Fruit fly (Drosophila melanogaster) whole organism, embryonic: Measurements from ENCODE around the gene I-2.
A peak's percentile ranks its signal among the peaks of the same experiment; 100 is the strongest.

Experiments
- CG10543 ChIP-seq: fragments of 200-800 bp; sonication (Bioruptor generic); optimal IDR thresholded peaks from 3 replicates; lab custom pipeline; 2017; ENCODE audit warnings: missing biosample characterization, mild to moderate bottlenecking, missing genetic modification characterization, moderate library complexity
- CG10959 ChIP-seq: fragments of 200-800 bp; sonication (Bioruptor generic); IDR thresholded peaks from 2 replicates; pipeline ENCODE4 v1.3.6; 2022; ENCODE audit warnings: missing biosample characterization, missing genetic modification characterization
- CG11247 ChIP-seq: fragments of 200-800 bp; sonication (Bioruptor generic); IDR thresholded peaks from 2 replicates; pipeline ENCODE4 v1.3.6; 2022; ENCODE audit warnings: missing biosample characterization, missing genetic modification characterization
- CG12769 ChIP-seq: fragments of 200-800 bp; sonication (Bioruptor generic); optimal IDR thresholded peaks from 2 replicates; lab custom pipeline; 2019; ENCODE audit warnings: missing biosample characterization, mild to moderate bottlenecking, missing genetic modification characterization, moderate library complexity
- CG17568 ChIP-seq: fragments of 200-800 bp; sonication (Bioruptor generic); optimal IDR thresholded peaks from 2 replicates; lab custom pipeline; 2018; ENCODE audit warnings: missing biosample characterization, mild to moderate bottlenecking, missing genetic modification characterization, moderate library complexity
- CG2199 ChIP-seq: fragments of 200-800 bp; sonication (Bioruptor generic); IDR thresholded peaks from 3 replicates; pipeline ENCODE4 v1.3.6; 2022; ENCODE audit warnings: missing biosample characterization, missing genetic modification characterization
- CG3281 ChIP-seq: fragments of 200-800 bp; sonication (Bioruptor generic); optimal IDR thresholded peaks from 3 replicates; lab custom pipeline; 2017; ENCODE audit warnings: missing biosample characterization, mild to moderate bottlenecking, missing genetic modification characterization
- CG34224 ChIP-seq: fragments of 200-800 bp; sonication (Bioruptor generic); IDR thresholded peaks from 3 replicates; pipeline ENCODE4 v1.3.6; 2022; ENCODE audit warnings: missing biosample characterization, missing genetic modification characterization; ENCODE audit not compliant: partially characterized antibody
- CG34422 ChIP-seq: fragments of 200-800 bp; sonication (Bioruptor generic); IDR thresholded peaks from 3 replicates; pipeline ENCODE4 v1.3.6; 2022; ENCODE audit warnings: missing biosample characterization, missing genetic modification characterization
- CG4424 ChIP-seq: fragments of 200-800 bp; sonication (Bioruptor generic); optimal IDR thresholded peaks from 3 replicates; lab custom pipeline; 2016; ENCODE audit warnings: missing biosample characterization, missing genetic modification characterization
- CG6854 ChIP-seq: fragments of 200-800 bp; sonication (Bioruptor generic); optimal IDR thresholded peaks from 3 replicates; lab custom pipeline; 2017; ENCODE audit warnings: missing biosample characterization, mild to moderate bottlenecking, missing genetic modification characterization
- CG9932 ChIP-seq: fragments of 200-800 bp; sonication (Bioruptor generic); IDR thresholded peaks from 2 replicates; pipeline ENCODE4 v1.3.6; 2022; ENCODE audit warnings: missing biosample characterization, missing genetic modification characterization
- Dbx ChIP-seq: fragments of 200-800 bp; sonication (Bioruptor generic); IDR thresholded peaks from 3 replicates; pipeline ENCODE4 v1.3.6; 2022; ENCODE audit warnings: missing biosample characterization, missing genetic modification characterization
- Drgx ChIP-seq: fragments of 200-800 bp; sonication (Bioruptor generic); IDR thresholded peaks from 2 replicates; pipeline ENCODE4 v1.3.6; 2022; ENCODE audit warnings: missing biosample characterization, missing genetic modification characterization
- E2f2 ChIP-seq: fragments of 200-800 bp; sonication (Bioruptor generic); IDR thresholded peaks from 2 replicates; pipeline ENCODE4 v1.3.6; 2022; ENCODE audit warnings: missing biosample characterization, missing genetic modification characterization
- Ets65A ChIP-seq: fragments of 200-800 bp; sonication (Bioruptor generic); peaks from one replicate; lab custom pipeline; 2016; ENCODE audit warnings: missing biosample characterization, missing genetic modification characterization
- HmgZ ChIP-seq: fragments of 200-800 bp; sonication (Bioruptor generic); optimal IDR thresholded peaks from 2 replicates; lab custom pipeline; 2018; ENCODE audit warnings: missing biosample characterization, mild to moderate bottlenecking, missing genetic modification characterization
- Hmr ChIP-seq: fragments of 200-800 bp; sonication (Bioruptor generic); optimal IDR thresholded peaks from 3 replicates; lab custom pipeline; 2017; ENCODE audit warnings: mild to moderate bottlenecking, missing biosample characterization, missing genetic modification reagents, missing genetic modification characterization
- Lpt ChIP-seq: fragments of >200 bp; optimal IDR thresholded peaks from 2 replicates; lab custom pipeline; 2018; ENCODE audit warnings: missing biosample characterization, missing genetic modification characterization
- MBD-R2 ChIP-seq: fragments of 200-800 bp; sonication (Bioruptor generic); IDR thresholded peaks from 2 replicates; pipeline ENCODE4 v1.3.6; 2022; ENCODE audit warnings: missing biosample characterization, missing genetic modification characterization
- MESR4 ChIP-seq: fragments of 200-800 bp; sonication (Bioruptor generic); optimal IDR thresholded peaks from 2 replicates; lab custom pipeline; 2018; ENCODE audit warnings: missing biosample characterization, mild to moderate bottlenecking, missing genetic modification characterization, moderate library complexity
- Med ChIP-seq: fragments of 200-800 bp; sonication (Bioruptor generic); peaks from one replicate; lab custom pipeline; 2016; ENCODE audit warnings: missing biosample characterization, missing genetic modification characterization, mild to moderate bottlenecking, inconsistent platforms, moderate library complexity
- Opbp ChIP-seq: fragments of 200-800 bp; sonication (Bioruptor generic); IDR thresholded peaks from 3 replicates; pipeline ENCODE4 v1.3.6; 2022; ENCODE audit warnings: missing biosample characterization, missing genetic modification characterization; ENCODE audit not compliant: partially characterized antibody
- TFAM ChIP-seq: fragments of 200-800 bp; sonication (Bioruptor generic); optimal IDR thresholded peaks from 2 replicates; lab custom pipeline; 2017; ENCODE audit warnings: missing biosample characterization, missing genetic modification characterization, inconsistent platforms
- amos ChIP-seq: fragments of 200-800 bp; sonication (Bioruptor generic); IDR thresholded peaks from 2 replicates; pipeline ENCODE4 v1.3.6; 2022; ENCODE audit warnings: missing biosample characterization, missing genetic modification characterization; ENCODE audit not compliant: partially characterized antibody
- chinmo ChIP-seq: fragments of 200-800 bp; sonication (Bioruptor generic); IDR thresholded peaks from 4 replicates; pipeline ENCODE4 v1.3.6; 2022; ENCODE audit warnings: missing biosample characterization, missing genetic modification characterization; ENCODE audit not compliant: partially characterized antibody
- chm ChIP-seq: fragments of 200-800 bp; sonication (Bioruptor generic); IDR thresholded peaks from 2 replicates; pipeline ENCODE4 v1.3.6; 2022; ENCODE audit warnings: missing biosample characterization, missing genetic modification characterization
- ci ChIP-seq: fragments of 200-800 bp; sonication (Bioruptor generic); IDR thresholded peaks from 3 replicates; pipeline ENCODE4 v1.3.6; 2022; ENCODE audit warnings: missing biosample characterization, missing genetic modification characterization
- crc ChIP-seq: fragments of 200-800 bp; sonication (Bioruptor generic); optimal IDR thresholded peaks from 2 replicates; lab custom pipeline; 2016; ENCODE audit warnings: missing biosample characterization, missing genetic modification characterization
- dimm ChIP-seq: fragments of 200-800 bp; sonication (Bioruptor generic); IDR thresholded peaks from 2 replicates; pipeline ENCODE4 v1.3.6; 2022; ENCODE audit warnings: missing biosample characterization, missing genetic modification characterization
- dm ChIP-seq: fragments of 200-800 bp; sonication (Bioruptor generic); optimal IDR thresholded peaks from 3 replicates; lab custom pipeline; 2016; ENCODE audit warnings: missing biosample characterization, missing genetic modification characterization
- dysf ChIP-seq: fragments of 200-800 bp; sonication (Bioruptor generic); IDR thresholded peaks from 3 replicates; pipeline ENCODE4 v1.3.6; 2022; ENCODE audit warnings: missing biosample characterization, missing genetic modification characterization
- ems ChIP-seq: fragments of 200-800 bp; sonication (Bioruptor generic); optimal IDR thresholded peaks from 3 replicates; lab custom pipeline; 2016; ENCODE audit warnings: missing biosample characterization, missing genetic modification characterization
- esg ChIP-seq: fragments of 200-800 bp; sonication (Bioruptor generic); conservative IDR thresholded peaks from 2 replicates; pipeline ENCODE4 v1.3.6; 2022; ENCODE audit warnings: missing biosample characterization, missing genetic modification characterization
- exex ChIP-seq: fragments of 200-800 bp; sonication (Bioruptor generic); optimal IDR thresholded peaks from 4 replicates; lab custom pipeline; 2018; ENCODE audit warnings: missing biosample characterization, mild to moderate bottlenecking, missing genetic modification characterization, moderate library complexity
- fd3F ChIP-seq: fragments of 200-800 bp; sonication (Bioruptor generic); optimal IDR thresholded peaks from 2 replicates; lab custom pipeline; 2018; ENCODE audit warnings: missing biosample characterization, mild to moderate bottlenecking, missing genetic modification characterization, moderate library complexity
- grau ChIP-seq: fragments of 200-800 bp; optimal IDR thresholded peaks from 3 replicates; lab custom pipeline; 2019; ENCODE audit warnings: missing biosample characterization, mild to moderate bottlenecking, missing genetic modification characterization, moderate library complexity
- grn ChIP-seq: fragments of 200-800 bp; sonication (Bioruptor generic); optimal IDR thresholded peaks from 3 replicates; lab custom pipeline; 2017; ENCODE audit warnings: missing biosample characterization, missing genetic modification characterization
- inv ChIP-seq: fragments of 200-800 bp; sonication (Bioruptor generic); IDR thresholded peaks from 2 replicates; pipeline ENCODE4 v1.3.6; 2022; ENCODE audit warnings: missing biosample characterization, missing genetic modification characterization; ENCODE audit not compliant: partially characterized antibody
- kay ChIP-seq: fragments of 200-800 bp; sonication (Bioruptor generic); optimal IDR thresholded peaks from 2 replicates; lab custom pipeline; 2016; ENCODE audit warnings: missing biosample characterization, missing genetic modification characterization
- lab ChIP-seq: fragments of 200-800 bp; sonication (Bioruptor generic); optimal IDR thresholded peaks from 3 replicates; lab custom pipeline; 2017; ENCODE audit warnings: missing biosample characterization, missing genetic modification characterization, mild to moderate bottlenecking, moderate library complexity, missing genetic modification reagents
- lilli ChIP-seq: fragments of 200-800 bp; sonication (Bioruptor generic); optimal IDR thresholded peaks from 3 replicates; lab custom pipeline; 2016; ENCODE audit warnings: missing biosample characterization, missing genetic modification characterization
- nom ChIP-seq: fragments of 200-800 bp; sonication (Bioruptor generic); optimal IDR thresholded peaks from 2 replicates; lab custom pipeline; 2017; ENCODE audit warnings: missing biosample characterization, missing genetic modification characterization, mild to moderate bottlenecking, moderate library complexity, missing genetic modification reagents
- rib ChIP-seq: fragments of 200-800 bp; sonication (Bioruptor generic); IDR thresholded peaks from 2 replicates; pipeline ENCODE4 v1.3.6; 2022; ENCODE audit warnings: missing biosample characterization, missing genetic modification characterization
- stc ChIP-seq: fragments of 200-800 bp; sonication (Bioruptor generic); IDR thresholded peaks from 2 replicates; pipeline ENCODE4 v1.3.6; 2022; ENCODE audit warnings: missing biosample characterization, missing genetic modification characterization
- sug ChIP-seq: fragments of 200-800 bp; optimal IDR thresholded peaks from 2 replicates; lab custom pipeline; 2019; ENCODE audit warnings: missing biosample characterization, mild to moderate bottlenecking, missing genetic modification characterization, moderate library complexity
- tna ChIP-seq: fragments of 200-800 bp; sonication (Bioruptor generic); IDR thresholded peaks from 2 replicates; pipeline ENCODE4 v1.3.6; 2022; ENCODE audit warnings: missing biosample characterization, missing genetic modification characterization; ENCODE audit not compliant: partially characterized antibody
- unpg ChIP-seq: fragments of 200-800 bp; sonication (Bioruptor generic); optimal IDR thresholded peaks from 3 replicates; lab custom pipeline; 2018; ENCODE audit warnings: missing biosample characterization, mild to moderate bottlenecking, missing genetic modification characterization, moderate library complexity
- wor ChIP-seq: fragments of 200-800 bp; sonication (Bioruptor generic); IDR thresholded peaks from 2 replicates; pipeline ENCODE4 v1.3.6; 2022; ENCODE audit warnings: missing biosample characterization, missing genetic modification characterization

Gene I-2

dm6 chr3L:9846577-9847342 is 10.2 kb upstream of the I-2 start:
- TF ChIP-seq Ets65A (GFP tag; lab: Kevin White, UChicago) (no peak), amos (GFP tag; lab: Robert Waterston, UW) (0 out of 2 replicates have a peak, but pooled peaks have one; percentile 35), wor (GFP tag; lab: Robert Waterston, UW) (no peak), fd3F (GFP tag; lab: Kevin White, UChicago) (peak; percentile 17), nom (GFP tag; lab: Kevin White, UChicago) (peak; percentile 16), crc (GFP tag; lab: Kevin White, UChicago) (no peak), MESR4 (GFP tag; lab: Kevin White, UChicago) (no peak), stc (GFP tag; lab: Robert Waterston, UW) (0 out of 2 replicates have a peak, but pooled peaks have one; percentile 9), Lpt (GFP tag; lab: Kevin White, UChicago) (no peak), CG10959 (GFP tag; lab: Robert Waterston, UW) (no peak), CG9932 (peak; percentile 6; the same call in 1 of the 2 replicates), CG6854 (GFP tag; lab: Kevin White, UChicago) (peak; percentile 21), CG10543 (GFP tag; lab: Kevin White, UChicago) (peak; percentile 11), chm (GFP tag; lab: Robert Waterston, UW) (no peak), ems (no peak), CG4424 (no peak), CG2199 (GFP tag; lab: Robert Waterston, UW) (no peak), sug (tag; lab: Kevin White, UChicago) (peak; percentile 32), exex (tag; lab: Kevin White, UChicago) (peak; percentile 23), tna (GFP tag; lab: Robert Waterston, UW) (peak; percentile 74; the same call in 1 of the 2 replicates), Hmr (GFP tag; lab: Kevin White, UChicago) (peak; percentile 25), Med (GFP tag; lab: Kevin White, UChicago) (peak; percentile 11), E2f2 (GFP tag; lab: Robert Waterston, UW) (no peak), Drgx (GFP tag; lab: Robert Waterston, UW) (0 out of 2 replicates have a peak, but pooled peaks have one; percentile 21), dm (GFP tag; lab: Kevin White, UChicago) (no peak), CG11247 (no peak), grn (no peak), HmgZ (tag; lab: Kevin White, UChicago) (no peak), dysf (GFP tag; lab: Robert Waterston, UW) (0 out of 3 replicates have a peak, but pooled peaks have one; percentile 15), TFAM (GFP tag; lab: Kevin White, UChicago) (no peak), inv (peak; percentile 55), ci (0 out of 3 replicates have a peak, but pooled peaks have one; percentile 49), Opbp (peak; percentile 44; the same call in 1 of the 3 replicates), CG3281 (GFP tag; lab: Kevin White, UChicago) (peak; percentile 51), dimm (GFP tag; lab: Robert Waterston, UW) (no peak), rib (GFP tag; lab: Robert Waterston, UW) (peak; percentile 70), kay (no peak), Dbx (GFP tag; lab: Robert Waterston, UW) (peak; percentile 37; the same call in 1 of the 3 replicates), esg (no peak), grau (tag; lab: Kevin White, UChicago) (no peak), lab (GFP tag; lab: Kevin White, UChicago) (peak; percentile 33), CG34224 (GFP tag; lab: Robert Waterston, UW) (peak; percentile 28; the same call in 1 of the 3 replicates), lilli (no peak), CG12769 (tag; lab: Kevin White, UChicago) (peak; percentile 7), CG17568 (GFP tag; lab: Kevin White, UChicago) (no peak), CG34422 (GFP tag; lab: Robert Waterston, UW) (no peak), unpg (GFP tag; lab: Kevin White, UChicago) (no peak), chinmo (GFP tag; lab: Robert Waterston, UW) (0 out of 4 replicates have a peak, but pooled peaks have one; percentile 43), MBD-R2 (GFP tag; lab: Robert Waterston, UW) (0 out of 2 replicates have a peak, but pooled peaks have one; percentile 11)
